Worm (Caenorhabditis elegans) whole organism, L4 larva: ENCODE results near the gene zmp-5.

Experiments
- F10B5.3 ChIP-seq: sonication (generic microtip); optimal IDR thresholded peaks from 2 replicates; lab custom pipeline; 2016; ENCODE audit warnings: mild to moderate bottlenecking, missing genetic modification characterization, missing compliant biosample characterization
- F26F4.8 ChIP-seq: fragments of 200-800 bp; sonication (Bioruptor generic); conservative IDR thresholded peaks from 2 replicates; pipeline ENCODE4 v1.3.6; 2022; ENCODE audit warnings: missing genetic modification characterization, missing compliant biosample characterization
- F44E2.7 ChIP-seq: fragments of 200-800 bp; sonication (Bioruptor generic); IDR thresholded peaks from 2 replicates; pipeline ENCODE4 v2.1.2; 2022; ENCODE audit warnings: missing genetic modification characterization, missing compliant biosample characterization
- F49E8.2 ChIP-seq: sonication (generic microtip); optimal IDR thresholded peaks from 2 replicates; lab custom pipeline; 2016; ENCODE audit warnings: missing compliant biosample characterization, mild to moderate bottlenecking, missing genetic modification characterization, borderline replicate concordance
- R02D3.7 ChIP-seq: fragments of 150-350 bp; sonication (generic microtip); optimal IDR thresholded peaks from 3 replicates; lab custom pipeline; 2014; ENCODE audit warnings: missing biosample characterization, missing genetic modification characterization
- aha-1 ChIP-seq: fragments of 150-350 bp; peaks from one replicate; lab custom pipeline; 2014; ENCODE audit warnings: missing biosample characterization, missing genetic modification characterization
- aly-2 ChIP-seq: sonication (generic microtip); optimal IDR thresholded peaks from 2 replicates; lab custom pipeline; 2018; ENCODE audit warnings: missing biosample characterization, missing genetic modification characterization
- ama-1 ChIP-seq: fragments of 150-350 bp; optimal IDR thresholded peaks from 2 replicates; lab custom pipeline; 2014; ENCODE audit warnings: inconsistent platforms, mixed read lengths
- arid-1 ChIP-seq: fragments of 200-800 bp; sonication (Bioruptor generic); conservative IDR thresholded peaks from 2 replicates; pipeline ENCODE4 v1.3.6; 2022; ENCODE audit warnings: missing genetic modification reagents, missing genetic modification characterization, missing compliant biosample characterization
- attf-4 ChIP-seq: sonication (generic microtip); optimal IDR thresholded peaks from 3 replicates; lab custom pipeline; 2017; ENCODE audit warnings: missing biosample characterization, missing genetic modification characterization
- ceh-62 ChIP-seq: sonication (generic microtip); optimal IDR thresholded peaks from 2 replicates; lab custom pipeline; 2017; ENCODE audit warnings: missing biosample characterization, missing genetic modification characterization
- ceh-82 ChIP-seq: sonication (generic microtip); optimal IDR thresholded peaks from 2 replicates; lab custom pipeline; 2017; ENCODE audit warnings: missing biosample characterization, missing genetic modification characterization
- cey-2 ChIP-seq: sonication (generic microtip); optimal IDR thresholded peaks from 3 replicates; lab custom pipeline; 2017; ENCODE audit warnings: missing genetic modification characterization, mild to moderate bottlenecking, missing compliant biosample characterization, antibody characterized with exemption, borderline replicate concordance; ENCODE audit not compliant: insufficient read depth
- daf-16 ChIP-seq, 3 experiments: sonication (generic microtip); optimal IDR thresholded peaks; 2 replicates each; lab custom pipeline; 2016 to 2017; ENCODE audit warnings: missing genetic modification characterization in 3 of 3, missing genetic modification reagents in 3 of 3, mild to moderate bottlenecking in 2 of 3, missing compliant biosample characterization in 2 of 3, missing biosample characterization in 1 of 3, moderate library complexity in 1 of 3
- daf-8 ChIP-seq: fragments of 200-800 bp; sonication (Bioruptor generic); IDR thresholded peaks from 2 replicates; pipeline ENCODE4 v1.3.6; 2022; ENCODE audit warnings: missing genetic modification characterization, missing compliant biosample characterization
- dmd-6 ChIP-seq: fragments of 200-800 bp; sonication (Bioruptor generic); IDR thresholded peaks from 2 replicates; pipeline ENCODE4 v1.3.6; 2022; ENCODE audit warnings: missing genetic modification reagents, missing genetic modification characterization, missing compliant biosample characterization
- egl-27 ChIP-seq: sonication (generic microtip); optimal IDR thresholded peaks from 3 replicates; lab custom pipeline; 2017; ENCODE audit warnings: missing biosample characterization, missing genetic modification reagents, missing genetic modification characterization
- fkh-10 ChIP-seq: fragments of 150-350 bp; optimal IDR thresholded peaks from 2 replicates; lab custom pipeline; 2014; ENCODE audit warnings: missing biosample characterization, missing genetic modification reagents, missing genetic modification characterization
- fos-1 ChIP-seq: fragments of 150-350 bp; optimal IDR thresholded peaks from 2 replicates; lab custom pipeline; 2014; ENCODE audit warnings: missing biosample characterization, missing genetic modification characterization
- hif-1 ChIP-seq, 2 experiments: sonication (generic microtip); optimal IDR thresholded peaks; 2 replicates each; lab custom pipeline; 2016 to 2017; ENCODE audit warnings: missing compliant biosample characterization in 2 of 2, missing genetic modification characterization in 2 of 2, missing genetic modification reagents in 2 of 2, missing genotype in 2 of 2, mild to moderate bottlenecking in 1 of 2
- hlh-30 ChIP-seq: sonication (generic microtip); optimal IDR thresholded peaks from 2 replicates; lab custom pipeline; 2017; ENCODE audit warnings: antibody characterized with exemption, mild to moderate bottlenecking, missing genetic modification characterization, missing compliant biosample characterization; ENCODE audit not compliant: insufficient read depth
- hmg-1.1 ChIP-seq: fragments of 200-800 bp; sonication (Bioruptor generic); IDR thresholded peaks from 2 replicates; pipeline ENCODE4 v1.3.6; 2022; ENCODE audit warnings: missing genetic modification reagents, missing genetic modification characterization, missing compliant biosample characterization
- lin-1 ChIP-seq: fragments of 200-800 bp; sonication (Bioruptor generic); IDR thresholded peaks from 2 replicates; pipeline ENCODE4 v1.3.6; 2022; ENCODE audit warnings: missing genetic modification reagents, missing genetic modification characterization, missing compliant biosample characterization
- lin-29 ChIP-seq: fragments of 200-800 bp; sonication (Bioruptor generic); IDR thresholded peaks from 2 replicates; pipeline ENCODE4 v1.3.6; 2022; ENCODE audit warnings: missing genetic modification reagents, missing genetic modification characterization, missing compliant biosample characterization
- mdl-1 ChIP-seq, 2 experiments: fragments of 150-350 bp in 1 of 2; sonication (generic microtip) in 1 of 2; optimal IDR thresholded peaks; 2 replicates each; lab custom pipeline; 2014 to 2017; ENCODE audit warnings: missing biosample characterization in 2 of 2, missing genetic modification characterization in 2 of 2
- mes-2 ChIP-seq: sonication (generic microtip); optimal IDR thresholded peaks from 2 replicates; lab custom pipeline; 2016; ENCODE audit warnings: missing genotype, mild to moderate bottlenecking, missing genetic modification characterization, missing compliant biosample characterization; ENCODE audit not compliant: poor library complexity, severe bottlenecking
- mxl-3 ChIP-seq: fragments of 200-800 bp; sonication (Bioruptor generic); optimal IDR thresholded peaks from 2 replicates; lab custom pipeline; 2018; ENCODE audit warnings: mild to moderate bottlenecking, missing genetic modification characterization, missing compliant biosample characterization
- nhr-10 ChIP-seq: fragments of 150-350 bp; optimal IDR thresholded peaks from 2 replicates; lab custom pipeline; 2014; ENCODE audit warnings: missing biosample characterization, missing genetic modification characterization
- nhr-102 ChIP-seq: sonication (generic microtip); optimal IDR thresholded peaks from 2 replicates; lab custom pipeline; 2016; ENCODE audit warnings: mild to moderate bottlenecking, missing genetic modification characterization, moderate library complexity, missing compliant biosample characterization
- nhr-11 ChIP-seq: fragments of 150-350 bp; optimal IDR thresholded peaks from 2 replicates; lab custom pipeline; 2014; ENCODE audit warnings: missing biosample characterization, missing genetic modification characterization
- nhr-111 ChIP-seq: fragments of 200-800 bp; sonication (Bioruptor generic); optimal IDR thresholded peaks from 2 replicates; lab custom pipeline; 2018; ENCODE audit warnings: mild to moderate bottlenecking, missing genetic modification characterization, missing compliant biosample characterization
- nhr-237 ChIP-seq: sonication (generic microtip); optimal IDR thresholded peaks from 2 replicates; lab custom pipeline; 2017; ENCODE audit warnings: missing biosample characterization, missing genetic modification characterization
- nhr-25 ChIP-seq: sonication (generic microtip); optimal IDR thresholded peaks from 2 replicates; lab custom pipeline; 2017; ENCODE audit warnings: missing genetic modification characterization, mild to moderate bottlenecking, missing compliant biosample characterization, antibody characterized with exemption, moderate library complexity, borderline replicate concordance; ENCODE audit not compliant: insufficient read depth
- nhr-28 ChIP-seq: fragments of 150-350 bp; optimal IDR thresholded peaks from 2 replicates; lab custom pipeline; 2014; ENCODE audit warnings: missing biosample characterization, missing genetic modification characterization
- nhr-41 ChIP-seq: fragments of 200-800 bp; sonication (Bioruptor generic); IDR thresholded peaks from 2 replicates; pipeline ENCODE4 v1.3.6; 2022; ENCODE audit warnings: missing genetic modification reagents, missing genetic modification characterization, missing compliant biosample characterization
- pha-4 ChIP-seq, 2 experiments: fragments of 150-350 bp in 1 of 2; fragments of 200-800 bp in 1 of 2; sonication (Bioruptor generic) in 1 of 2; IDR thresholded peaks in 1 of 2; optimal IDR thresholded peaks in 1 of 2; 2 replicates each; pipeline versions ENCODE4 v1.3.6 to Lab custom; 2014 to 2022; ENCODE audit warnings: missing genetic modification characterization in 2 of 2, missing genetic modification reagents in 2 of 2, missing biosample characterization in 1 of 2, missing compliant biosample characterization in 1 of 2
- php-3 ChIP-seq: fragments of 200-800 bp; sonication (Bioruptor generic); IDR thresholded peaks from 2 replicates; pipeline ENCODE4 v1.3.6; 2022; ENCODE audit warnings: missing genetic modification reagents, missing genetic modification characterization, missing compliant biosample characterization
- rbr-2 ChIP-seq: sonication (generic microtip); optimal IDR thresholded peaks from 2 replicates; lab custom pipeline; 2016; ENCODE audit warnings: missing genotype, missing genetic modification characterization, missing compliant biosample characterization
- skn-1 ChIP-seq: fragments of 150-350 bp; optimal IDR thresholded peaks from 2 replicates; lab custom pipeline; 2014; ENCODE audit warnings: missing biosample characterization, missing genetic modification characterization
- snpc-1.2 ChIP-seq: fragments of 200-800 bp; sonication (Bioruptor generic); IDR thresholded peaks from 2 replicates; pipeline ENCODE4 v1.3.6; 2022; ENCODE audit warnings: missing genetic modification reagents, missing genetic modification characterization, missing compliant biosample characterization
- snpc-4 ChIP-seq: fragments of 150-350 bp; optimal IDR thresholded peaks from 2 replicates; lab custom pipeline; 2014; ENCODE audit warnings: missing biosample characterization, missing genetic modification characterization
- tra-1 ChIP-seq: fragments of 200-800 bp; sonication (Bioruptor generic); IDR thresholded peaks from 2 replicates; pipeline ENCODE4 v1.3.6; 2022; ENCODE audit warnings: missing genetic modification reagents, missing genetic modification characterization, missing compliant biosample characterization
- unc-39 ChIP-seq: sonication (generic microtip); optimal IDR thresholded peaks from 2 replicates; lab custom pipeline; 2017; ENCODE audit warnings: missing biosample characterization, missing genetic modification characterization
- vab-7 ChIP-seq: fragments of 200-800 bp; sonication (Bioruptor generic); IDR thresholded peaks from 2 replicates; pipeline ENCODE4 v1.3.6; 2022; ENCODE audit warnings: missing genetic modification reagents, missing genetic modification characterization, missing compliant biosample characterization
- zag-1 ChIP-seq: fragments of 150-350 bp; optimal IDR thresholded peaks from 2 replicates; lab custom pipeline; 2014; ENCODE audit warnings: missing biosample characterization, missing genetic modification characterization
- zfp-2 ChIP-seq: sonication (generic microtip); optimal IDR thresholded peaks from 2 replicates; lab custom pipeline; 2016; ENCODE audit warnings: mild to moderate bottlenecking, missing genetic modification characterization, missing compliant biosample characterization
- ztf-11 ChIP-seq: fragments of 150-350 bp; optimal IDR thresholded peaks from 2 replicates; lab custom pipeline; 2014; ENCODE audit warnings: missing biosample characterization, missing genetic modification characterization

The zmp-5 gene

DNA sequence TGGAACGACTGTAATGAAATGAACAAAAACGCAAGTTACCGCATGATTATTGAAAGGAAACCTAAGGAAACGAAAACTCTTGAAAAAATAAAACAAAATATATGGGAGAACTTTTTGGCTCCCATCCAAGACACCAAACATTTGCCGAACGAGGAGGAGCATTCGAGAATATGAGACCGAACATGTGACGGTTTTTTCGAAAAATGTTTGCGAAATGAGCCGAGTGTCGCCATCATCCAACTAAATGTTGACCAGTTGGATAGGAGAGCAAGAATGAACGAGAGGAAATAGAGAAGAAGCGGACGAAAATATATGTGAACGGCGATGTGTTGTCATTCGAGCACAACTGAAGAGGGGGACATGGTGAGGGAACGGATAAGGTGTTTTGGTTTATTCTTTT lies 16.9 kb upstream of the zmp-5 start:
- no peak for TF ChIP-seq snpc-1.2
- TF ChIP-seq F10B5.3 (tag; lab: Kevin White, UChicago), result no peak
- no peak for TF ChIP-seq pha-4 (GFP tag; IDR thresholded peaks at IDR 0.05; lab: Robert Waterston, UW)
- peak; percentile 83 for TF ChIP-seq pha-4 (tag; optimal IDR thresholded peaks at IDR 0.05; lab: Kevin White, UChicago)
- no peak for TF ChIP-seq fos-1 (tag; lab: Kevin White, UChicago)
- no peak for TF ChIP-seq mxl-3 (GFP tag; lab: Kevin White, UChicago)
- no peak for TF ChIP-seq aha-1 (tag; lab: Kevin White, UChicago)
- no peak for TF ChIP-seq ceh-62 (tag; lab: Kevin White, UChicago)
- TF ChIP-seq arid-1 (GFP tag; lab: Robert Waterston, UW), result no peak
- no peak for TF ChIP-seq nhr-111 (GFP tag; lab: Kevin White, UChicago)
- no peak for TF ChIP-seq zfp-2
- TF ChIP-seq nhr-102, result no peak
- TF ChIP-seq mdl-1 (tag; optimal IDR thresholded peaks at IDR 0.05; lab: Kevin White, UChicago), result no peak
- no peak for TF ChIP-seq lin-1 (GFP tag; lab: Robert Waterston, UW)
- TF ChIP-seq daf-16 (GFP tag; optimal IDR thresholded peaks at IDR 0.05; lab: Kevin White, UChicago), result peak in 1 of 2 experiments; percentile 13
- no peak for TF ChIP-seq daf-16 (tag; optimal IDR thresholded peaks at IDR 0.05; lab: Kevin White, UChicago)
- peak; percentile 38 for TF ChIP-seq hlh-30 (tag; lab: Kevin White, UChicago)

- no peak for TF ChIP-seq F44E2.7 (GFP tag; lab: Robert Waterston, UW)
- TF ChIP-seq lin-1 (GFP tag; lab: Robert Waterston, UW), result 0 out of 2 replicates have a peak, but pooled peaks have one; percentile 11
- no peak for TF ChIP-seq skn-1 (tag; lab: Kevin White, UChicago)
- no peak for TF ChIP-seq egl-27
- TF ChIP-seq F49E8.2 (tag; lab: Kevin White, UChicago), result no peak
- TF ChIP-seq nhr-25, result peak; percentile 37
- TF ChIP-seq ztf-11 (tag; lab: Kevin White, UChicago), result no peak
- TF ChIP-seq nhr-28 (tag; lab: Kevin White, UChicago), result peak; percentile 89
- no peak for TF ChIP-seq vab-7 (GFP tag; lab: Robert Waterston, UW)
- peak; percentile 87 for TF ChIP-seq tra-1 (GFP tag; lab: Robert Waterston, UW)
- TF ChIP-seq rbr-2 (tag; lab: Kevin White, UChicago), result peak; percentile 18
- TF ChIP-seq attf-4, result no peak
- TF ChIP-seq nhr-111 (GFP tag; lab: Kevin White, UChicago), result no peak
- TF ChIP-seq F10B5.3 (tag; lab: Kevin White, UChicago), result no peak
- no peak for TF ChIP-seq daf-8 (GFP tag; lab: Robert Waterston, UW)
- TF ChIP-seq aly-2 (tag; lab: Kevin White, UChicago), result no peak
- TF ChIP-seq dmd-6 (GFP tag; lab: Robert Waterston, UW), result peak; percentile 89
- TF ChIP-seq snpc-4 (tag; lab: Kevin White, UChicago), result no peak
- TF ChIP-seq R02D3.7 (tag; lab: Kevin White, UChicago), result no peak
- TF ChIP-seq ceh-82 (tag; lab: Kevin White, UChicago), result no peak
- TF ChIP-seq ceh-62 (tag; lab: Kevin White, UChicago), result no peak
- TF ChIP-seq nhr-41 (GFP tag; lab: Robert Waterston, UW), result 0 out of 2 replicates have a peak, but pooled peaks have one; percentile 23
- no peak for TF ChIP-seq php-3 (GFP tag; lab: Robert Waterston, UW)
- peak; percentile 40 for TF ChIP-seq hmg-1.1 (GFP tag; lab: Robert Waterston, UW)
- TF ChIP-seq unc-39, result no peak
- no peak for TF ChIP-seq zag-1 (tag; lab: Kevin White, UChicago)
- peak in 1 of 2 experiments; percentile 21 for TF ChIP-seq daf-16 (GFP tag; optimal IDR thresholded peaks at IDR 0.05; lab: Kevin White, UChicago)
- TF ChIP-seq daf-16 (tag; optimal IDR thresholded peaks at IDR 0.05; lab: Kevin White, UChicago), result peak; percentile 76
- TF ChIP-seq nhr-10 (tag; lab: Kevin White, UChicago), result peak; percentile 24
- peak; percentile 59 for TF ChIP-seq mes-2 (tag; lab: Kevin White, UChicago)
- peak; percentile 72 for TF ChIP-seq hlh-30 (tag; lab: Kevin White, UChicago)
- TF ChIP-seq F26F4.8 (GFP tag; lab: Robert Waterston, UW), result no peak
- no peak for TF ChIP-seq nhr-11 (tag; lab: Kevin White, UChicago)
- peak; percentile 35 for TF ChIP-seq nhr-102
- TF ChIP-seq arid-1 (GFP tag; lab: Robert Waterston, UW), result no peak
- no peak for TF ChIP-seq ama-1 (lab: Kevin White, UChicago)
- TF ChIP-seq hif-1 (tag; optimal IDR thresholded peaks at IDR 0.05; lab: Kevin White, UChicago), result peak in 1 of 2 experiments; percentile 9
- no peak for TF ChIP-seq nhr-237 (tag; lab: Kevin White, UChicago)
- no peak for TF ChIP-seq fkh-10 (GFP tag; lab: Kevin White, UChicago)
- TF ChIP-seq cey-2 (tag; lab: Kevin White, UChicago), result peak; percentile 27
- TF ChIP-seq lin-29 (GFP tag; lab: Robert Waterston, UW), result no peak
Observed at ce11 chrX:12630556-12630955, 16.4 kb upstream of the zmp-5 start.
